Fruit fly (Drosophila melanogaster) whole organism, embryonic: ENCODE measurements around the gene Bx.

Experiments
- CG10366 ChIP-seq: fragments of 200-800 bp; sonication (Bioruptor generic); IDR thresholded peaks from 2 replicates; pipeline ENCODE4 v1.3.6; 2022; ENCODE audit warnings: missing biosample characterization, missing genetic modification characterization
- CG13424 ChIP-seq: fragments of 200-800 bp; sonication (Bioruptor generic); optimal IDR thresholded peaks from 2 replicates; lab custom pipeline; 2019; ENCODE audit warnings: missing biosample characterization, mild to moderate bottlenecking, missing genetic modification characterization, moderate library complexity
- CG13894 ChIP-seq: fragments of 200-800 bp; sonication (Bioruptor generic); optimal IDR thresholded peaks from 3 replicates; lab custom pipeline; 2018; ENCODE audit warnings: missing biosample characterization, mild to moderate bottlenecking, missing genetic modification characterization, moderate library complexity
- CG17568 ChIP-seq: fragments of 200-800 bp; sonication (Bioruptor generic); optimal IDR thresholded peaks from 2 replicates; lab custom pipeline; 2018; ENCODE audit warnings: missing biosample characterization, mild to moderate bottlenecking, missing genetic modification characterization, moderate library complexity
- CG18011 ChIP-seq: fragments of 200-800 bp; sonication (Bioruptor generic); optimal IDR thresholded peaks from 2 replicates; lab custom pipeline; 2017; ENCODE audit warnings: missing biosample characterization, missing genetic modification characterization, mild to moderate bottlenecking, moderate library complexity, missing genotype
- CG2678 ChIP-seq: fragments of 200-800 bp; sonication (Bioruptor generic); optimal IDR thresholded peaks from 3 replicates; lab custom pipeline; 2019; ENCODE audit warnings: missing biosample characterization, mild to moderate bottlenecking, missing genetic modification characterization, moderate library complexity
- CG31224 ChIP-seq: fragments of 200-800 bp; sonication (Bioruptor generic); IDR thresholded peaks from 2 replicates; pipeline ENCODE4 v1.3.6; 2022; ENCODE audit warnings: missing biosample characterization, missing genetic modification characterization
- CG3163 ChIP-seq: fragments of 200-800 bp; sonication (Bioruptor generic); optimal IDR thresholded peaks from 3 replicates; lab custom pipeline; 2016; ENCODE audit warnings: missing biosample characterization, missing genetic modification characterization
- CG34224 ChIP-seq: fragments of 200-800 bp; sonication (Bioruptor generic); IDR thresholded peaks from 3 replicates; pipeline ENCODE4 v1.3.6; 2022; ENCODE audit warnings: missing biosample characterization, missing genetic modification characterization; ENCODE audit not compliant: partially characterized antibody
- CG3847 ChIP-seq: fragments of 200-800 bp; sonication (Bioruptor generic); IDR thresholded peaks from 2 replicates; pipeline ENCODE4 v1.3.6; 2022; ENCODE audit warnings: missing biosample characterization, missing genetic modification characterization
- CG4360 ChIP-seq: fragments of 200-800 bp; sonication (Bioruptor generic); IDR thresholded peaks from 2 replicates; pipeline ENCODE4 v1.3.6; 2022; ENCODE audit warnings: missing biosample characterization, missing genetic modification characterization
- CG6654 ChIP-seq: fragments of 200-800 bp; sonication (Bioruptor generic); optimal IDR thresholded peaks from 2 replicates; lab custom pipeline; 2017; ENCODE audit warnings: missing biosample characterization, mild to moderate bottlenecking, missing genetic modification characterization
- CG6854 ChIP-seq: fragments of 200-800 bp; sonication (Bioruptor generic); optimal IDR thresholded peaks from 3 replicates; lab custom pipeline; 2017; ENCODE audit warnings: missing biosample characterization, mild to moderate bottlenecking, missing genetic modification characterization
- CG7372 ChIP-seq: fragments of 200-800 bp; sonication (Bioruptor generic); IDR thresholded peaks from 2 replicates; pipeline ENCODE4 v1.3.6; 2022; ENCODE audit warnings: missing biosample characterization, missing genetic modification characterization
- CG7839 ChIP-seq: fragments of 200-800 bp; sonication (Bioruptor generic); optimal IDR thresholded peaks from 3 replicates; lab custom pipeline; 2018; ENCODE audit warnings: missing biosample characterization, mild to moderate bottlenecking, missing genetic modification characterization, moderate library complexity
- CG8924 ChIP-seq: fragments of 200-800 bp; optimal IDR thresholded peaks from 3 replicates; lab custom pipeline; 2019; ENCODE audit warnings: missing biosample characterization, mild to moderate bottlenecking, missing genetic modification characterization, moderate library complexity
- CG9609 ChIP-seq: fragments of 200-800 bp; sonication (Bioruptor generic); optimal IDR thresholded peaks from 3 replicates; lab custom pipeline; 2016; ENCODE audit warnings: missing biosample characterization, missing genetic modification characterization
- CHES-1-like ChIP-seq: fragments of 200-800 bp; sonication (Bioruptor generic); optimal IDR thresholded peaks from 2 replicates; lab custom pipeline; 2016; ENCODE audit warnings: missing biosample characterization, missing genetic modification characterization
- CTCF ChIP-seq: fragments of 200-800 bp; sonication (Bioruptor generic); optimal IDR thresholded peaks from 2 replicates; lab custom pipeline; 2017; ENCODE audit warnings: missing biosample characterization, mild to moderate bottlenecking, missing genetic modification characterization, moderate library complexity
- D19B ChIP-seq: fragments of 200-800 bp; sonication (Bioruptor generic); optimal IDR thresholded peaks from 2 replicates; lab custom pipeline; 2017; ENCODE audit warnings: missing biosample characterization, mild to moderate bottlenecking, missing genetic modification characterization
- ERR ChIP-seq: fragments of 200-800 bp; sonication (Bioruptor generic); optimal IDR thresholded peaks from 2 replicates; lab custom pipeline; 2016; ENCODE audit warnings: missing biosample characterization, missing genetic modification characterization
- H2.0 ChIP-seq: fragments of 200-800 bp; sonication (Bioruptor generic); IDR thresholded peaks from 2 replicates; pipeline ENCODE4 v1.3.6; 2022; ENCODE audit warnings: missing biosample characterization, missing genetic modification characterization
- HmgD ChIP-seq: fragments of 200-800 bp; sonication (Bioruptor generic); optimal IDR thresholded peaks from 3 replicates; lab custom pipeline; 2016; ENCODE audit warnings: missing biosample characterization, missing genetic modification characterization
- HmgZ ChIP-seq: fragments of 200-800 bp; sonication (Bioruptor generic); optimal IDR thresholded peaks from 2 replicates; lab custom pipeline; 2018; ENCODE audit warnings: missing biosample characterization, mild to moderate bottlenecking, missing genetic modification characterization
- Hmx ChIP-seq: fragments of 200-800 bp; sonication (Bioruptor generic); optimal IDR thresholded peaks from 2 replicates; lab custom pipeline; 2016; ENCODE audit warnings: missing biosample characterization, missing genetic modification characterization
- Hr3 ChIP-seq: fragments of 200-800 bp; sonication (Bioruptor generic); optimal IDR thresholded peaks from 3 replicates; lab custom pipeline; 2016; ENCODE audit warnings: missing biosample characterization, missing genetic modification characterization
- Hsf ChIP-seq: fragments of 200-800 bp; sonication (Bioruptor generic); optimal IDR thresholded peaks from 3 replicates; lab custom pipeline; 2016; ENCODE audit warnings: missing biosample characterization, missing genetic modification characterization
- Max ChIP-seq: fragments of 200-800 bp; sonication (Bioruptor generic); optimal IDR thresholded peaks from 2 replicates; lab custom pipeline; 2016; ENCODE audit warnings: missing biosample characterization, mild to moderate bottlenecking, missing genetic modification characterization
- NC2α ChIP-seq: fragments of 200-800 bp; sonication (Bioruptor generic); optimal IDR thresholded peaks from 2 replicates; lab custom pipeline; 2016; ENCODE audit warnings: missing biosample characterization, missing genetic modification characterization
- Oli ChIP-seq: fragments of 200-800 bp; sonication (Bioruptor generic); optimal IDR thresholded peaks from 2 replicates; lab custom pipeline; 2018; ENCODE audit warnings: missing biosample characterization, mild to moderate bottlenecking, missing genetic modification characterization, moderate library complexity
- PHDP ChIP-seq: fragments of 200-800 bp; sonication (Bioruptor generic); optimal IDR thresholded peaks from 3 replicates; lab custom pipeline; 2018; ENCODE audit warnings: missing biosample characterization, mild to moderate bottlenecking, missing genetic modification characterization, moderate library complexity
- Trl ChIP-seq, 3 experiments: fragments of >200 bp in 2 of 3; fragments of 200-800 bp in 1 of 3; sonication (Bioruptor generic) in 1 of 3; optimal IDR thresholded peaks; 2 replicates in 1 of 3; 3 replicates in 2 of 3; lab custom pipeline; 2016 to 2017; ENCODE audit warnings: missing biosample characterization in 1 of 3, missing genetic modification characterization in 1 of 3
- Vsx1 ChIP-seq: fragments of 200-800 bp; sonication (Bioruptor generic); optimal IDR thresholded peaks from 2 replicates; lab custom pipeline; 2017; ENCODE audit warnings: missing biosample characterization, mild to moderate bottlenecking, missing genetic modification characterization, missing genetic modification reagents
- ash1 ChIP-seq: fragments of 200-800 bp; sonication (Bioruptor generic); optimal IDR thresholded peaks from 2 replicates; lab custom pipeline; 2018; ENCODE audit warnings: missing biosample characterization, mild to moderate bottlenecking, missing genetic modification characterization
- bigmax ChIP-seq: fragments of 200-800 bp; sonication (Bioruptor generic); optimal IDR thresholded peaks from 2 replicates; lab custom pipeline; 2018; ENCODE audit warnings: missing biosample characterization, mild to moderate bottlenecking, missing genetic modification characterization
- cg ChIP-seq: fragments of 200-800 bp; sonication (Bioruptor generic); optimal IDR thresholded peaks from 3 replicates; lab custom pipeline; 2019; ENCODE audit warnings: missing biosample characterization, mild to moderate bottlenecking, missing genetic modification characterization, moderate library complexity
- chn ChIP-seq: fragments of 200-800 bp; sonication (Bioruptor generic); optimal IDR thresholded peaks from 2 replicates; lab custom pipeline; 2016; ENCODE audit warnings: missing biosample characterization, missing genetic modification characterization
- ci ChIP-seq: fragments of 200-800 bp; sonication (Bioruptor generic); IDR thresholded peaks from 3 replicates; pipeline ENCODE4 v1.3.6; 2022; ENCODE audit warnings: missing biosample characterization, missing genetic modification characterization
- corto ChIP-seq: fragments of 200-800 bp; sonication (Bioruptor generic); optimal IDR thresholded peaks from 2 replicates; lab custom pipeline; 2016; ENCODE audit warnings: missing biosample characterization, mild to moderate bottlenecking, missing genetic modification characterization, moderate library complexity
- cwo ChIP-seq: fragments of 200-800 bp; sonication (Bioruptor generic); optimal IDR thresholded peaks from 3 replicates; lab custom pipeline; 2017; ENCODE audit warnings: missing biosample characterization, missing genetic modification characterization, mild to moderate bottlenecking, moderate library complexity, missing genetic modification reagents
- disco-r ChIP-seq: fragments of 200-800 bp; sonication (Bioruptor generic); optimal IDR thresholded peaks from 2 replicates; lab custom pipeline; 2016; ENCODE audit warnings: missing biosample characterization, missing genetic modification characterization
- dpn ChIP-seq, 2 experiments: fragments of 200-800 bp; sonication (Bioruptor generic); optimal IDR thresholded peaks; 3 replicates each; lab custom pipeline; 2016; ENCODE audit warnings: missing biosample characterization in 2 of 2, missing genetic modification characterization in 2 of 2
- lmd ChIP-seq: fragments of 200-800 bp; sonication (Bioruptor generic); IDR thresholded peaks from 2 replicates; pipeline ENCODE4 v1.3.6; 2022; ENCODE audit warnings: missing biosample characterization, missing genetic modification characterization
- run ChIP-seq: fragments of 200-800 bp; sonication (Bioruptor generic); optimal IDR thresholded peaks from 3 replicates; lab custom pipeline; 2018; ENCODE audit warnings: missing biosample characterization, mild to moderate bottlenecking, missing genetic modification characterization
- sens ChIP-seq: fragments of 200-800 bp; sonication (Bioruptor generic); peaks from one replicate; lab custom pipeline; 2016; ENCODE audit warnings: missing biosample characterization, missing genetic modification characterization
- slou ChIP-seq: fragments of 200-800 bp; sonication (Bioruptor generic); optimal IDR thresholded peaks from 3 replicates; lab custom pipeline; 2016; ENCODE audit warnings: missing biosample characterization, missing genetic modification characterization
- sug ChIP-seq: fragments of 200-800 bp; optimal IDR thresholded peaks from 2 replicates; lab custom pipeline; 2019; ENCODE audit warnings: missing biosample characterization, mild to moderate bottlenecking, missing genetic modification characterization, moderate library complexity
- tin ChIP-seq: fragments of 200-800 bp; sonication (Bioruptor generic); optimal IDR thresholded peaks from 3 replicates; lab custom pipeline; 2016; ENCODE audit warnings: missing biosample characterization, missing genetic modification characterization
- trem ChIP-seq: fragments of 200-800 bp; optimal IDR thresholded peaks from 3 replicates; lab custom pipeline; 2019; ENCODE audit warnings: missing biosample characterization, mild to moderate bottlenecking, missing genetic modification characterization, moderate library complexity
- usp ChIP-seq: fragments of >200 bp; optimal IDR thresholded peaks from 2 replicates; lab custom pipeline; 2017; ENCODE audit warnings: missing biosample characterization, missing genetic modification characterization
- vfl ChIP-seq: fragments of 200-800 bp; sonication (Bioruptor generic); optimal IDR thresholded peaks from 2 replicates; lab custom pipeline; 2016; ENCODE audit warnings: missing biosample characterization, missing genetic modification characterization
- vvl ChIP-seq: fragments of 200-800 bp; sonication (Bioruptor generic); IDR thresholded peaks from 2 replicates; pipeline ENCODE4 v1.3.6; 2022; ENCODE audit warnings: missing biosample characterization, missing genetic modification characterization
- z ChIP-seq: fragments of 200-800 bp; sonication (Bioruptor generic); IDR thresholded peaks from 3 replicates; pipeline ENCODE4 v1.3.6; 2022; ENCODE audit warnings: missing biosample characterization, missing genetic modification characterization

Bx gene

dm6 chrX:18467881-18468280, 47.3 kb upstream of the Bx start (continued):
- TF ChIP-seq Hsf, result peak; percentile 34
- no peak for TF ChIP-seq corto
- 0 out of 2 replicates have a peak, but pooled peaks have one; percentile 29 for TF ChIP-seq H2.0 (GFP tag; lab: Robert Waterston, UW)
- TF ChIP-seq run (tag; lab: Kevin White, UChicago), result no peak
- TF ChIP-seq CG4360 (GFP tag; lab: Robert Waterston, UW), result no peak
- no peak for TF ChIP-seq vfl (GFP tag; lab: Kevin White, UChicago)
- TF ChIP-seq ERR, result no peak
- no peak for TF ChIP-seq CG6654
- no peak for TF ChIP-seq CG3847 (GFP tag; lab: Robert Waterston, UW)
- TF ChIP-seq CG9609 (GFP tag; lab: Kevin White, UChicago), result no peak
- TF ChIP-seq ash1, result no peak
- peak; percentile 51 for TF ChIP-seq CG2678 (tag; lab: Kevin White, UChicago)
- TF ChIP-seq NC2α (GFP tag; lab: Kevin White, UChicago), result no peak
- TF ChIP-seq slou (GFP tag; lab: Kevin White, UChicago), result no peak
- TF ChIP-seq CG6854 (GFP tag; lab: Kevin White, UChicago), result no peak
- TF ChIP-seq disco-r, result no peak
- no peak for TF ChIP-seq Trl (optimal IDR thresholded peaks at IDR 0.05; lab: Kevin White, UChicago)
- no peak for TF ChIP-seq Trl (GFP tag; optimal IDR thresholded peaks at IDR 0.05; lab: Kevin White, UChicago)
- no peak for TF ChIP-seq trem (tag; lab: Kevin White, UChicago)
- TF ChIP-seq chn (GFP tag; lab: Kevin White, UChicago), result no peak
- peak; percentile 13 for TF ChIP-seq CG13424 (tag; lab: Kevin White, UChicago)
- no peak for TF ChIP-seq ci (GFP tag; lab: Robert Waterston, UW)
- peak; percentile 17 for TF ChIP-seq Oli (tag; lab: Kevin White, UChicago)
- no peak for TF ChIP-seq CG34224
- peak; percentile 46 for TF ChIP-seq lmd (GFP tag; lab: Robert Waterston, UW)
- TF ChIP-seq dpn (GFP tag; optimal IDR thresholded peaks at IDR 0.05; lab: Kevin White, UChicago), result no peak
- no peak for TF ChIP-seq PHDP (tag; lab: Kevin White, UChicago)
- TF ChIP-seq HmgZ (tag; lab: Kevin White, UChicago), result peak; percentile 12
- TF ChIP-seq usp (GFP tag; lab: Kevin White, UChicago), result no peak
- TF ChIP-seq sens (GFP tag; lab: Kevin White, UChicago), result peak; percentile 70
- no peak for TF ChIP-seq CTCF (GFP tag; lab: Kevin White, UChicago)
- no peak for TF ChIP-seq Hmx (GFP tag; lab: Kevin White, UChicago)
- TF ChIP-seq CG8924 (tag; lab: Kevin White, UChicago), result no peak
- no peak for TF ChIP-seq Vsx1 (GFP tag; lab: Kevin White, UChicago)
- TF ChIP-seq CG17568, result no peak
- TF ChIP-seq tin, result peak; percentile 23
- TF ChIP-seq CG13894 (tag; lab: Kevin White, UChicago), result no peak
- no peak for TF ChIP-seq z
- peak; percentile 46 for TF ChIP-seq cwo (GFP tag; lab: Kevin White, UChicago)
- TF ChIP-seq CG3163 (GFP tag; lab: Kevin White, UChicago), result no peak
- no peak for TF ChIP-seq vvl (GFP tag; lab: Robert Waterston, UW)
- no peak for TF ChIP-seq CG18011
- no peak for TF ChIP-seq D19B (GFP tag; lab: Kevin White, UChicago)
- no peak for TF ChIP-seq Hr3 (GFP tag; lab: Kevin White, UChicago)
- TF ChIP-seq CG7839 (tag; lab: Kevin White, UChicago), result peak; percentile 45
- no peak for TF ChIP-seq bigmax (GFP tag; lab: Kevin White, UChicago)
- TF ChIP-seq CG7372 (GFP tag; lab: Robert Waterston, UW), result no peak
- TF ChIP-seq HmgD (GFP tag; lab: Kevin White, UChicago), result no peak
- TF ChIP-seq CG31224 (GFP tag; lab: Robert Waterston, UW), result no peak
- no peak for TF ChIP-seq Max (GFP tag; lab: Kevin White, UChicago)
- TF ChIP-seq sug (tag; lab: Kevin White, UChicago), result no peak
- no peak for TF ChIP-seq CHES-1-like (GFP tag; lab: Kevin White, UChicago)
- TF ChIP-seq cg (GFP tag; lab: Kevin White, UChicago), result no peak
- TF ChIP-seq CG10366, result peak; percentile 49
